Fruit fly (Drosophila melanogaster) whole organism, embryonic: ENCODE results near the gene Fie.

Experiments
- CG10462 ChIP-seq: fragments of 200-800 bp; sonication (Bioruptor generic); optimal IDR thresholded peaks from 2 replicates; lab custom pipeline; 2016; ENCODE audit warnings: missing biosample characterization, missing genetic modification characterization
- CG10543 ChIP-seq: fragments of 200-800 bp; sonication (Bioruptor generic); optimal IDR thresholded peaks from 3 replicates; lab custom pipeline; 2017; ENCODE audit warnings: missing biosample characterization, mild to moderate bottlenecking, missing genetic modification characterization, moderate library complexity
- CG10654 ChIP-seq: fragments of 200-800 bp; sonication (Bioruptor generic); optimal IDR thresholded peaks from 2 replicates; lab custom pipeline; 2016; ENCODE audit warnings: missing biosample characterization, missing genetic modification characterization
- CG12104 ChIP-seq: fragments of 200-800 bp; sonication (Bioruptor generic); optimal IDR thresholded peaks from 3 replicates; lab custom pipeline; 2016; ENCODE audit warnings: missing biosample characterization, missing genetic modification characterization
- CG13894 ChIP-seq: fragments of 200-800 bp; sonication (Bioruptor generic); optimal IDR thresholded peaks from 3 replicates; lab custom pipeline; 2018; ENCODE audit warnings: missing biosample characterization, mild to moderate bottlenecking, missing genetic modification characterization, moderate library complexity
- CG14667 ChIP-seq: fragments of 200-800 bp; sonication (Bioruptor generic); IDR thresholded peaks from 2 replicates; pipeline ENCODE4 v1.3.6; 2022; ENCODE audit warnings: missing biosample characterization, missing genetic modification characterization
- CG17361 ChIP-seq: fragments of 200-800 bp; sonication (Bioruptor generic); IDR thresholded peaks from 3 replicates; pipeline ENCODE4 v1.3.6; 2022; ENCODE audit warnings: missing biosample characterization, missing genetic modification characterization
- CG17385 ChIP-seq: fragments of 200-800 bp; sonication (Bioruptor generic); optimal IDR thresholded peaks from 3 replicates; lab custom pipeline; 2018; ENCODE audit warnings: missing biosample characterization, mild to moderate bottlenecking, missing genetic modification characterization
- CG17612 ChIP-seq: fragments of 200-800 bp; sonication (Bioruptor generic); IDR thresholded peaks from 2 replicates; pipeline ENCODE4 v1.3.6; 2022; ENCODE audit warnings: missing biosample characterization, missing genetic modification characterization
- CG18619 ChIP-seq: fragments of 200-800 bp; sonication (Bioruptor generic); optimal IDR thresholded peaks from 3 replicates; lab custom pipeline; 2017; ENCODE audit warnings: missing biosample characterization, mild to moderate bottlenecking, missing genetic modification characterization
- CG2129 ChIP-seq: fragments of 200-800 bp; sonication (Bioruptor generic); IDR thresholded peaks from 2 replicates; pipeline ENCODE4 v1.3.6; 2022; ENCODE audit warnings: missing biosample characterization, missing genetic modification characterization; ENCODE audit not compliant: partially characterized antibody
- CG3838 ChIP-seq: fragments of 200-800 bp; sonication (Bioruptor generic); optimal IDR thresholded peaks from 3 replicates; lab custom pipeline; 2016; ENCODE audit warnings: missing biosample characterization, missing genetic modification characterization
- CG42726 ChIP-seq: fragments of 200-800 bp; sonication (Bioruptor generic); IDR thresholded peaks from 2 replicates; pipeline ENCODE4 v1.3.6; 2022; ENCODE audit warnings: missing biosample characterization, missing genetic modification characterization; ENCODE audit not compliant: partially characterized antibody
- CG4424 ChIP-seq: fragments of 200-800 bp; sonication (Bioruptor generic); optimal IDR thresholded peaks from 3 replicates; lab custom pipeline; 2016; ENCODE audit warnings: missing biosample characterization, missing genetic modification characterization
- CG4730 ChIP-seq: fragments of 200-800 bp; sonication (Bioruptor generic); IDR thresholded peaks from 2 replicates; pipeline ENCODE4 v1.3.6; 2022; ENCODE audit warnings: missing biosample characterization, missing genetic modification characterization
- CG6254 ChIP-seq: fragments of 200-800 bp; sonication (Bioruptor generic); optimal IDR thresholded peaks from 3 replicates; lab custom pipeline; 2017; ENCODE audit warnings: mild to moderate bottlenecking, missing biosample characterization, missing genetic modification reagents, missing genetic modification characterization
- CG8388 ChIP-seq: fragments of 200-800 bp; sonication (Bioruptor generic); optimal IDR thresholded peaks from 2 replicates; lab custom pipeline; 2019; ENCODE audit warnings: missing biosample characterization, mild to moderate bottlenecking, missing genetic modification characterization, moderate library complexity
- CG9817 ChIP-seq: fragments of 200-800 bp; sonication (Bioruptor generic); optimal IDR thresholded peaks from 2 replicates; lab custom pipeline; 2018; ENCODE audit warnings: missing biosample characterization, mild to moderate bottlenecking, missing genetic modification characterization, moderate library complexity
- Chrac-16 ChIP-seq: fragments of 200-800 bp; sonication (Bioruptor generic); optimal IDR thresholded peaks from 3 replicates; lab custom pipeline; 2016; ENCODE audit warnings: missing biosample characterization, missing genetic modification characterization
- D19B ChIP-seq: fragments of 200-800 bp; sonication (Bioruptor generic); optimal IDR thresholded peaks from 2 replicates; lab custom pipeline; 2017; ENCODE audit warnings: missing biosample characterization, mild to moderate bottlenecking, missing genetic modification characterization
- Dbx ChIP-seq: fragments of 200-800 bp; sonication (Bioruptor generic); IDR thresholded peaks from 3 replicates; pipeline ENCODE4 v1.3.6; 2022; ENCODE audit warnings: missing biosample characterization, missing genetic modification characterization
- Dip3 ChIP-seq: fragments of 200-800 bp; sonication (Bioruptor generic); optimal IDR thresholded peaks from 3 replicates; lab custom pipeline; 2016; ENCODE audit warnings: missing biosample characterization, missing genetic modification characterization
- E2f1 ChIP-seq: fragments of 200-800 bp; sonication (Bioruptor generic); IDR thresholded peaks from 2 replicates; pipeline ENCODE4 v1.3.6; 2022; ENCODE audit warnings: missing biosample characterization, missing genetic modification characterization
- GATAe ChIP-seq: fragments of 200-800 bp; sonication (Bioruptor generic); conservative IDR thresholded peaks from 2 replicates; pipeline ENCODE4 v1.3.6; 2022; ENCODE audit warnings: missing biosample characterization, missing genetic modification characterization
- H15 ChIP-seq: fragments of 200-800 bp; sonication (Bioruptor generic); IDR thresholded peaks from 3 replicates; pipeline ENCODE4 v1.3.6; 2022; ENCODE audit warnings: missing biosample characterization, missing genetic modification characterization
- Lhr ChIP-seq: fragments of 200-800 bp; sonication (Bioruptor generic); optimal IDR thresholded peaks from 3 replicates; lab custom pipeline; 2017; ENCODE audit warnings: mild to moderate bottlenecking, missing biosample characterization, missing genetic modification reagents, missing genetic modification characterization
- Nf-YB ChIP-seq: fragments of 200-800 bp; sonication (Bioruptor generic); optimal IDR thresholded peaks from 3 replicates; lab custom pipeline; 2019; ENCODE audit warnings: missing biosample characterization, mild to moderate bottlenecking, missing genetic modification characterization, moderate library complexity
- Oli ChIP-seq: fragments of 200-800 bp; sonication (Bioruptor generic); optimal IDR thresholded peaks from 2 replicates; lab custom pipeline; 2018; ENCODE audit warnings: missing biosample characterization, mild to moderate bottlenecking, missing genetic modification characterization, moderate library complexity
- Side ChIP-seq: fragments of 200-800 bp; sonication (Bioruptor generic); optimal IDR thresholded peaks from 2 replicates; lab custom pipeline; 2016; ENCODE audit warnings: missing biosample characterization, missing genetic modification characterization
- Sry-δ ChIP-seq: fragments of 200-800 bp; sonication (Bioruptor generic); optimal IDR thresholded peaks from 2 replicates; lab custom pipeline; 2016; ENCODE audit warnings: missing biosample characterization, missing genetic modification characterization
- bab2 ChIP-seq: fragments of 200-800 bp; sonication (Bioruptor generic); optimal IDR thresholded peaks from 2 replicates; lab custom pipeline; 2016; ENCODE audit warnings: missing biosample characterization, missing genetic modification characterization
- emc ChIP-seq: fragments of 200-800 bp; sonication (Bioruptor generic); optimal IDR thresholded peaks from 2 replicates; lab custom pipeline; 2016; ENCODE audit warnings: missing biosample characterization, missing genetic modification characterization
- fd102C ChIP-seq: fragments of 200-800 bp; sonication (Bioruptor generic); optimal IDR thresholded peaks from 2 replicates; lab custom pipeline; 2018; ENCODE audit warnings: missing biosample characterization, mild to moderate bottlenecking, missing genetic modification characterization, moderate library complexity
- fd96Cb ChIP-seq: fragments of 200-800 bp; sonication (Bioruptor generic); optimal IDR thresholded peaks from 2 replicates; lab custom pipeline; 2018; ENCODE audit warnings: missing biosample characterization, mild to moderate bottlenecking, missing genetic modification characterization, moderate library complexity
- ftz-f1 ChIP-seq: fragments of 200-800 bp; sonication (Bioruptor generic); optimal IDR thresholded peaks from 2 replicates; lab custom pipeline; 2016; ENCODE audit warnings: missing biosample characterization, missing genetic modification characterization
- gcm ChIP-seq: fragments of 200-800 bp; sonication (Bioruptor generic); optimal IDR thresholded peaks from 2 replicates; lab custom pipeline; 2019; ENCODE audit warnings: missing biosample characterization, mild to moderate bottlenecking, missing genetic modification characterization, moderate library complexity
- her ChIP-seq: fragments of 200-800 bp; sonication (Bioruptor generic); optimal IDR thresholded peaks from 2 replicates; lab custom pipeline; 2016; ENCODE audit warnings: missing biosample characterization, missing genetic modification characterization
- lov ChIP-seq, 2 experiments: fragments of 200-800 bp in 1 of 2; fragments of >200 bp in 1 of 2; sonication (Bioruptor generic) in 1 of 2; IDR thresholded peaks in 1 of 2; optimal IDR thresholded peaks in 1 of 2; 2 replicates in 1 of 2; 3 replicates in 1 of 2; pipeline versions ENCODE4 v1.3.6 to Lab custom; 2017 to 2022; ENCODE audit warnings: missing biosample characterization in 1 of 2, missing genetic modification characterization in 1 of 2
- mam ChIP-seq: fragments of 200-800 bp; sonication (Bioruptor generic); optimal IDR thresholded peaks from 3 replicates; lab custom pipeline; 2016; ENCODE audit warnings: missing biosample characterization, missing genetic modification characterization
- odd ChIP-seq: fragments of 200-800 bp; sonication (Bioruptor generic); optimal IDR thresholded peaks from 2 replicates; lab custom pipeline; 2017; ENCODE audit warnings: missing biosample characterization, mild to moderate bottlenecking, missing genetic modification characterization
- pan ChIP-seq, 4 experiments: fragments of >200 bp in 3 of 4; fragments of 200-800 bp in 1 of 4; sonication (Bioruptor generic) in 1 of 4; optimal IDR thresholded peaks in 3 of 4; IDR thresholded peaks in 1 of 4; 2 replicates each; pipeline versions ENCODE4 v1.3.6 to Lab custom; 2017 to 2022; ENCODE audit warnings: missing biosample characterization in 2 of 4, missing genetic modification characterization in 2 of 4, mixed read lengths in 1 of 4
- psq ChIP-seq: fragments of 200-800 bp; sonication (Bioruptor generic); optimal IDR thresholded peaks from 2 replicates; lab custom pipeline; 2017; ENCODE audit warnings: missing biosample characterization, missing genetic modification characterization
- run ChIP-seq: fragments of 200-800 bp; sonication (Bioruptor generic); optimal IDR thresholded peaks from 3 replicates; lab custom pipeline; 2018; ENCODE audit warnings: missing biosample characterization, mild to moderate bottlenecking, missing genetic modification characterization
- schlank ChIP-seq: fragments of 200-800 bp; sonication (Bioruptor generic); optimal IDR thresholded peaks from 2 replicates; lab custom pipeline; 2018; ENCODE audit warnings: missing biosample characterization, mild to moderate bottlenecking, missing genetic modification characterization
- slbo ChIP-seq: fragments of 200-800 bp; sonication (Bioruptor generic); IDR thresholded peaks from 2 replicates; pipeline ENCODE4 v1.3.6; 2022; ENCODE audit warnings: missing biosample characterization, missing genetic modification characterization
- sr ChIP-seq: fragments of 200-800 bp; sonication (Bioruptor generic); IDR thresholded peaks from 3 replicates; pipeline ENCODE4 v1.3.6; 2022; ENCODE audit warnings: missing biosample characterization, missing genetic modification characterization
- tup ChIP-seq: fragments of 200-800 bp; sonication (Bioruptor generic); optimal IDR thresholded peaks from 2 replicates; lab custom pipeline; 2016; ENCODE audit warnings: missing biosample characterization, mild to moderate bottlenecking, missing genetic modification characterization, moderate library complexity
- z ChIP-seq: fragments of 200-800 bp; sonication (Bioruptor generic); IDR thresholded peaks from 3 replicates; pipeline ENCODE4 v1.3.6; 2022; ENCODE audit warnings: missing biosample characterization, missing genetic modification characterization
- zf30C ChIP-seq: fragments of 200-800 bp; sonication (Bioruptor generic); optimal IDR thresholded peaks from 3 replicates; lab custom pipeline; 2018; ENCODE audit warnings: missing biosample characterization, mild to moderate bottlenecking, missing genetic modification characterization

Gene Fie

DNA sequence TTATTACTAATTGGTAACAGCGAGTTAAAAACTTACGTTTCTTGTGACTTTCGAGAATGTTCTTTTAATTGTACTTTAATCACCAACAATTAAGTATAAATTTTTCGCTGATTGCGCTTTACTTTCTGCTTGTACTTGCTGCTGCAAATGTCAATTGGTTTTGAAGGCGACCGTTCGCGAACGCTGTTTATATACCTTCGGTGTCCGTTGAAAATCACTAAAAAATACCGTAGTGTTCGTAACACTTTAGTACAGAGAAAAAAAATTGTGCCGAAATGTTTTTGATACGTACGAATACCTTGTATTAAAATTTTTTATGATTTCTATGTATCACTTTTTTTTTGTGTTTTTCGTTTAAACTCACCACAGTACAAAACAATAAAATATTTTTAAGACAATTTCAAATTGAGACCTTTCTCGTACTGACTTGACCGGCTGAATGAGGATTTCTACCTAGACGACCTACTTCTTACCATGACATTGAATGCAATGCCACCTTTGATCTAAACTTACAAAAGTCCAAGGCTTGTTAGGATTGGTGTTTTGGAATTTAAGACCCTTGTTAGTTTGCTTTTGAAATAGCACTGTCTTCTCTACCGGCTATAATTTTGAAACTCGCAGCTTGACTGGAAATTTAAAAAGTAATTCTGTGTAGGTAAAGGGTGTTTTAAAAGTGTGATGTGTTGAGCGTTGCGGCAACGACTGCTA, 10.3 kb downstream of the Fie start, which contains the start of gene Ubi-p63E (continued):
- TF ChIP-seq CG17612 (GFP tag; lab: Robert Waterston, UW) (no peak), zf30C (GFP tag; lab: Kevin White, UChicago) (peak; percentile 98), CG42726 (no peak), CG6254 (no peak), CG2129 (GFP tag; lab: Robert Waterston, UW) (no peak), run (tag; lab: Kevin White, UChicago) (no peak), ftz-f1 (GFP tag; lab: Kevin White, UChicago) (peak; percentile 82), fd102C (GFP tag; lab: Kevin White, UChicago) (no peak), CG4424 (peak; percentile 67), CG10543 (peak; percentile 80), Lhr (GFP tag; lab: Kevin White, UChicago) (peak; percentile 11), CG13894 (tag; lab: Kevin White, UChicago) (peak; percentile 66), CG4730 (GFP tag; lab: Robert Waterston, UW) (no peak), Dip3 (peak; percentile 39), D19B (GFP tag; lab: Kevin White, UChicago) (no peak), Dbx (GFP tag; lab: Robert Waterston, UW) (no peak), z (GFP tag; lab: Robert Waterston, UW) (no peak), slbo (GFP tag; lab: Robert Waterston, UW) (no peak), odd (GFP tag; lab: Kevin White, UChicago) (no peak), CG18619 (peak; percentile 50), Sry-δ (peak; percentile 38), her (GFP tag; lab: Kevin White, UChicago) (peak; percentile 64), CG10654 (GFP tag; lab: Kevin White, UChicago) (peak; percentile 57), schlank (tag; lab: Kevin White, UChicago) (no peak), CG3838 (peak; percentile 35), Oli (peak; percentile 55), gcm (GFP tag; lab: Kevin White, UChicago) (no peak), Nf-YB (peak; percentile 35), Side (GFP tag; lab: Kevin White, UChicago) (peak; percentile 65), CG17361 (GFP tag; lab: Robert Waterston, UW) (no peak), CG9817 (peak; percentile 63), CG17385 (GFP tag; lab: Kevin White, UChicago) (peak; percentile 49), CG14667 (no peak), tup (GFP tag; lab: Kevin White, UChicago) (no peak), GATAe (GFP tag; lab: Robert Waterston, UW) (no peak), mam (GFP tag; lab: Kevin White, UChicago) (peak; percentile 81), Chrac-16 (GFP tag; lab: Kevin White, UChicago) (peak; percentile 52), fd96Cb (tag; lab: Kevin White, UChicago) (peak; percentile 64), emc (GFP tag; lab: Kevin White, UChicago) (peak; percentile 28), CG10462 (GFP tag; lab: Kevin White, UChicago) (no peak), CG8388 (GFP tag; lab: Kevin White, UChicago) (peak; percentile 48), pan (optimal IDR thresholded peaks at IDR 0.05; lab: Kevin White, UChicago) (no peak), pan (GFP tag; optimal IDR thresholded peaks at IDR 0.05 in 1 of 2, IDR thresholded peaks at IDR 0.05 in 1 of 2) (no peak), psq (GFP tag; lab: Kevin White, UChicago) (no peak), H15 (GFP tag; lab: Robert Waterston, UW) (no peak), sr (GFP tag; lab: Robert Waterston, UW) (no peak), lov (optimal IDR thresholded peaks at IDR 0.05; lab: Kevin White, UChicago) (no peak), lov (GFP tag; IDR thresholded peaks at IDR 0.05; lab: Robert Waterston, UW) (no peak), E2f1 (GFP tag; lab: Robert Waterston, UW) (no peak), bab2 (GFP tag; lab: Kevin White, UChicago) (peak; percentile 76), CG12104 (GFP tag; lab: Kevin White, UChicago) (peak; percentile 70)
